Fruit fly (Drosophila melanogaster) whole organism, wandering third instar larva: ENCODE measurements around the gene CG12951.

ENCODE experiments used
- CG9705 ChIP-seq: fragments of 200-800 bp; sonication (Bioruptor generic); optimal IDR thresholded peaks from 2 replicates; lab custom pipeline; 2018; ENCODE audit warnings: missing biosample characterization, mild to moderate bottlenecking, missing genetic modification characterization
- h ChIP-seq: fragments of 200-800 bp; sonication (Bioruptor generic); optimal IDR thresholded peaks from 3 replicates; lab custom pipeline; 2016; ENCODE audit warnings: missing biosample characterization, mild to moderate bottlenecking, missing genetic modification characterization
- pan ChIP-seq: fragments of >200 bp; optimal IDR thresholded peaks from 2 replicates; lab custom pipeline; 2017

dm6 chr3R:9359393-9359792, 29.3 kb upstream of the CG12951 start:
- TF ChIP-seq h (no peak), CG9705 (GFP tag; lab: Kevin White, UChicago) (no peak), pan (no peak)
